Fruit fly (Drosophila melanogaster) whole organism, prepupa: Measurements from ENCODE around the gene Ir7a.

ENCODE experiments used
- Blimp-1 ChIP-seq: fragments of 200-800 bp; sonication (Bioruptor generic); optimal IDR thresholded peaks from 3 replicates; lab custom pipeline; 2017; ENCODE audit warnings: missing biosample characterization, missing genetic modification characterization, mild to moderate bottlenecking, moderate library complexity, missing genetic modification reagents
- CG10631 ChIP-seq: fragments of 200-800 bp; sonication (Bioruptor generic); optimal IDR thresholded peaks from 2 replicates; lab custom pipeline; 2016; ENCODE audit warnings: missing biosample characterization, missing genetic modification characterization
- CG11762 ChIP-seq: fragments of 200-800 bp; sonication (Bioruptor generic); optimal IDR thresholded peaks from 3 replicates; lab custom pipeline; 2016; ENCODE audit warnings: missing biosample characterization, missing genetic modification characterization; ENCODE audit not compliant: insufficient read depth
- CG11902 ChIP-seq: fragments of 200-800 bp; sonication (Bioruptor generic); optimal IDR thresholded peaks from 3 replicates; lab custom pipeline; 2016; ENCODE audit warnings: missing biosample characterization, missing genetic modification characterization
- CG15336 ChIP-seq: fragments of 200-800 bp; sonication (Bioruptor generic); IDR thresholded peaks from 2 replicates; pipeline ENCODE4 v1.3.6; 2022; ENCODE audit warnings: missing biosample characterization, missing genetic modification characterization
- CG1621 ChIP-seq: fragments of 200-800 bp; sonication (Bioruptor generic); optimal IDR thresholded peaks from 3 replicates; lab custom pipeline; 2018; ENCODE audit warnings: missing biosample characterization, mild to moderate bottlenecking, missing genetic modification characterization
- CG16779 ChIP-seq: fragments of 200-800 bp; sonication (Bioruptor generic); optimal IDR thresholded peaks from 3 replicates; lab custom pipeline; 2017; ENCODE audit warnings: missing biosample characterization, mild to moderate bottlenecking, missing genetic modification characterization
- CG3032 ChIP-seq: fragments of 200-800 bp; optimal IDR thresholded peaks from 2 replicates; lab custom pipeline; 2019; ENCODE audit warnings: missing biosample characterization, mild to moderate bottlenecking, missing genetic modification characterization, moderate library complexity
- CG31627 ChIP-seq: fragments of 200-800 bp; sonication (Bioruptor generic); optimal IDR thresholded peaks from 3 replicates; lab custom pipeline; 2016; ENCODE audit warnings: missing biosample characterization, missing genetic modification characterization
- CG32006 ChIP-seq: fragments of 200-800 bp; sonication (Bioruptor generic); optimal IDR thresholded peaks from 3 replicates; lab custom pipeline; 2017; ENCODE audit warnings: missing biosample characterization, mild to moderate bottlenecking, missing genetic modification characterization
- CG34406 ChIP-seq: fragments of 200-800 bp; sonication (Bioruptor generic); optimal IDR thresholded peaks from 3 replicates; lab custom pipeline; 2016; ENCODE audit warnings: missing biosample characterization, missing genetic modification characterization
- CG3919 ChIP-seq: fragments of 200-800 bp; sonication (Bioruptor generic); optimal IDR thresholded peaks from 3 replicates; lab custom pipeline; 2016; ENCODE audit warnings: missing biosample characterization, missing genetic modification characterization
- CG6163 ChIP-seq: fragments of 200-800 bp; sonication (Bioruptor generic); IDR thresholded peaks from 3 replicates; pipeline ENCODE4 v1.3.6; 2022; ENCODE audit warnings: missing biosample characterization, missing genetic modification characterization
- CG6276 ChIP-seq: fragments of 200-800 bp; sonication (Bioruptor generic); optimal IDR thresholded peaks from 2 replicates; lab custom pipeline; 2017; ENCODE audit warnings: missing biosample characterization, mild to moderate bottlenecking, missing genetic modification characterization
- CG6792 ChIP-seq: fragments of 200-800 bp; sonication (Bioruptor generic); optimal IDR thresholded peaks from 3 replicates; lab custom pipeline; 2016; ENCODE audit warnings: missing biosample characterization, missing genetic modification characterization
- CG6854 ChIP-seq: fragments of 200-800 bp; sonication (Bioruptor generic); optimal IDR thresholded peaks from 2 replicates; lab custom pipeline; 2017; ENCODE audit warnings: missing biosample characterization, mild to moderate bottlenecking, missing genetic modification characterization
- CG7368 ChIP-seq: fragments of 200-800 bp; sonication (Bioruptor generic); optimal IDR thresholded peaks from 3 replicates; lab custom pipeline; 2016; ENCODE audit warnings: missing biosample characterization, missing genetic modification characterization
- CG8119 ChIP-seq: fragments of 200-800 bp; sonication (Bioruptor generic); IDR thresholded peaks from 3 replicates; pipeline ENCODE4 v1.3.6; 2022; ENCODE audit warnings: missing biosample characterization, missing genetic modification characterization
- CG8319 ChIP-seq: fragments of 200-800 bp; sonication (Bioruptor generic); optimal IDR thresholded peaks from 3 replicates; lab custom pipeline; 2016; ENCODE audit warnings: missing biosample characterization, missing genetic modification characterization
- CG8632 ChIP-seq: fragments of 200-800 bp; sonication (Bioruptor generic); optimal IDR thresholded peaks from 3 replicates; lab custom pipeline; 2016; ENCODE audit warnings: missing biosample characterization, missing genetic modification characterization
- Eip75B ChIP-seq: fragments of 200-800 bp; sonication (Bioruptor generic); optimal IDR thresholded peaks from 3 replicates; lab custom pipeline; 2016; ENCODE audit warnings: missing biosample characterization, missing genetic modification characterization
- Eip93F ChIP-seq: fragments of 200-800 bp; sonication (Bioruptor generic); optimal IDR thresholded peaks from 2 replicates; lab custom pipeline; 2016; ENCODE audit warnings: missing biosample characterization, mild to moderate bottlenecking, missing genetic modification characterization
- Ets96B ChIP-seq: fragments of 200-800 bp; optimal IDR thresholded peaks from 2 replicates; lab custom pipeline; 2019; ENCODE audit warnings: missing biosample characterization, mild to moderate bottlenecking, missing genetic modification characterization, moderate library complexity
- Gug ChIP-seq: fragments of 200-800 bp; sonication (Bioruptor generic); IDR thresholded peaks from 2 replicates; pipeline ENCODE4 v1.3.6; 2022; ENCODE audit warnings: missing biosample characterization, missing genetic modification characterization
- Hr39 ChIP-seq: fragments of 200-800 bp; sonication (Bioruptor generic); optimal IDR thresholded peaks from 2 replicates; lab custom pipeline; 2016; ENCODE audit warnings: missing biosample characterization, missing genetic modification characterization
- Hr4 ChIP-seq: fragments of 200-800 bp; sonication (Bioruptor generic); optimal IDR thresholded peaks from 3 replicates; lab custom pipeline; 2016; ENCODE audit warnings: missing biosample characterization, missing genetic modification characterization
- Lpt ChIP-seq: fragments of 200-800 bp; sonication (Bioruptor generic); optimal IDR thresholded peaks from 3 replicates; lab custom pipeline; 2016; ENCODE audit warnings: missing biosample characterization, missing genetic modification characterization
- Met ChIP-seq: fragments of 200-800 bp; sonication (Bioruptor generic); optimal IDR thresholded peaks from 3 replicates; lab custom pipeline; 2016; ENCODE audit warnings: missing biosample characterization, missing genetic modification characterization
- OdsH ChIP-seq: fragments of 200-800 bp; sonication (Bioruptor generic); optimal IDR thresholded peaks from 3 replicates; lab custom pipeline; 2016; ENCODE audit warnings: missing biosample characterization, missing genetic modification characterization
- Smox ChIP-seq: fragments of 200-800 bp; sonication (Bioruptor generic); optimal IDR thresholded peaks from 3 replicates; lab custom pipeline; 2016; ENCODE audit warnings: missing biosample characterization, missing genetic modification characterization
- Sox102F ChIP-seq: fragments of 200-800 bp; sonication (Bioruptor generic); optimal IDR thresholded peaks from 2 replicates; lab custom pipeline; 2016; ENCODE audit warnings: missing biosample characterization, mild to moderate bottlenecking, missing genetic modification characterization
- Sox14 ChIP-seq: fragments of 200-800 bp; sonication (Bioruptor generic); optimal IDR thresholded peaks from 3 replicates; lab custom pipeline; 2016; ENCODE audit warnings: missing biosample characterization, missing genetic modification characterization
- Sox15 ChIP-seq: fragments of 200-800 bp; sonication (Bioruptor generic); optimal IDR thresholded peaks from 3 replicates; lab custom pipeline; 2016; ENCODE audit warnings: missing biosample characterization, missing genetic modification characterization
- achi ChIP-seq: fragments of 200-800 bp; sonication (Bioruptor generic); optimal IDR thresholded peaks from 3 replicates; lab custom pipeline; 2016; ENCODE audit warnings: missing biosample characterization, missing genetic modification characterization
- acj6 ChIP-seq: fragments of 200-800 bp; sonication (Bioruptor generic); optimal IDR thresholded peaks from 3 replicates; lab custom pipeline; 2016; ENCODE audit warnings: missing biosample characterization, missing genetic modification characterization
- dsx ChIP-seq: fragments of 200-800 bp; optimal IDR thresholded peaks from 3 replicates; lab custom pipeline; 2019; ENCODE audit warnings: missing biosample characterization, mild to moderate bottlenecking, missing genetic modification characterization, moderate library complexity; ENCODE audit not compliant: poor library complexity, severe bottlenecking
- eg ChIP-seq: fragments of 200-800 bp; sonication (Bioruptor generic); IDR thresholded peaks from 3 replicates; pipeline ENCODE4 v1.3.6; 2022; ENCODE audit warnings: missing biosample characterization, missing genetic modification characterization
- fd85E ChIP-seq: fragments of 200-800 bp; sonication (Bioruptor generic); optimal IDR thresholded peaks from 3 replicates; lab custom pipeline; 2016; ENCODE audit warnings: missing biosample characterization, missing genetic modification characterization
- fkh ChIP-seq: fragments of 200-800 bp; sonication (Bioruptor generic); optimal IDR thresholded peaks from 3 replicates; lab custom pipeline; 2017; ENCODE audit warnings: missing biosample characterization, mild to moderate bottlenecking, missing genetic modification characterization, moderate library complexity
- lz ChIP-seq: fragments of 200-800 bp; sonication (Bioruptor generic); optimal IDR thresholded peaks from 3 replicates; lab custom pipeline; 2016; ENCODE audit warnings: missing biosample characterization, missing genetic modification characterization
- pdm3 ChIP-seq: fragments of 200-800 bp; sonication (Bioruptor generic); optimal IDR thresholded peaks from 3 replicates; lab custom pipeline; 2016; ENCODE audit warnings: missing biosample characterization, missing genetic modification characterization
- salr ChIP-seq, 2 experiments: fragments of 200-800 bp; sonication (Bioruptor generic); optimal IDR thresholded peaks; 3 replicates each; lab custom pipeline; 2016 to 2018; ENCODE audit warnings: missing biosample characterization in 2 of 2, missing genetic modification characterization in 2 of 2, mild to moderate bottlenecking in 1 of 2
- spab ChIP-seq: fragments of 200-800 bp; sonication (Bioruptor generic); optimal IDR thresholded peaks from 2 replicates; lab custom pipeline; 2017; ENCODE audit warnings: missing biosample characterization, mild to moderate bottlenecking, missing genetic modification characterization, missing genetic modification reagents
- ss ChIP-seq, 2 experiments: fragments of 200-800 bp; sonication (Bioruptor generic); optimal IDR thresholded peaks; 2 replicates in 1 of 2; 3 replicates in 1 of 2; lab custom pipeline; 2017 to 2018; ENCODE audit warnings: mild to moderate bottlenecking in 2 of 2, missing biosample characterization in 2 of 2, missing genetic modification characterization in 2 of 2, moderate library complexity in 1 of 2
- vri ChIP-seq: fragments of 200-800 bp; sonication (Bioruptor generic); optimal IDR thresholded peaks from 3 replicates; lab custom pipeline; 2016; ENCODE audit warnings: missing biosample characterization, mild to moderate bottlenecking, missing genetic modification characterization

Gene Ir7a

dm6 chrX:7728251-7729164 is 36.3 kb upstream of the Ir7a start, which contains the start of the genes NELF-B and CG12155 (continued):
- TF ChIP-seq CG34406 (GFP tag; lab: Kevin White, UChicago) (peak; percentile 41), CG10631 (peak; percentile 71)

dm6 chrX:7734131-7734930 is 30.5 kb upstream of the Ir7a start, which contains the start of the genes Pdp and Rab39:
TSS of gene Pdp (minus strand) at chrX:7734651.
TSS of gene Rab39 (plus strand) at chrX:7734923.
- TF ChIP-seq OdsH (GFP tag; lab: Kevin White, UChicago) (peak; percentile 80), vri (no peak), Ets96B (tag; lab: Kevin White, UChicago) (peak; percentile 54), spab (no peak), CG6163 (GFP tag; lab: Robert Waterston, UW) (peak; percentile 72), Sox14 (GFP tag; lab: Kevin White, UChicago) (peak; percentile 64), Lpt (GFP tag; lab: Kevin White, UChicago) (peak; percentile 35), eg (GFP tag; lab: Robert Waterston, UW) (peak; percentile 79), Hr4 (GFP tag; lab: Kevin White, UChicago) (peak; percentile 77), CG11762 (GFP tag; lab: Kevin White, UChicago) (peak; percentile 56), CG15336 (GFP tag; lab: Robert Waterston, UW) (peak; percentile 59), Eip75B (GFP tag; lab: Kevin White, UChicago) (peak; percentile 59), lz (GFP tag; lab: Kevin White, UChicago) (peak; percentile 80), ss (GFP tag; optimal IDR thresholded peaks at IDR 0.05; lab: Kevin White, UChicago) (peak in 1 of 2 experiments; percentile 27), fkh (GFP tag; lab: Kevin White, UChicago) (peak; percentile 56), CG3919 (GFP tag; lab: Kevin White, UChicago) (peak; percentile 66), dsx (peak; percentile 55), Eip93F (no peak), Blimp-1 (GFP tag; lab: Kevin White, UChicago) (peak; percentile 24), CG1621 (tag; lab: Kevin White, UChicago) (peak; percentile 72), CG16779 (tag; lab: Kevin White, UChicago) (no peak), Gug (peak; percentile 42; the same call in 1 of the 2 replicates), Sox15 (GFP tag; lab: Kevin White, UChicago) (peak; percentile 59), fd85E (GFP tag; lab: Kevin White, UChicago) (no peak), CG7368 (GFP tag; lab: Kevin White, UChicago) (peak; percentile 53), Hr39 (GFP tag; lab: Kevin White, UChicago) (peak; percentile 77), CG3032 (tag; lab: Kevin White, UChicago) (peak; percentile 76), CG31627 (GFP tag; lab: Kevin White, UChicago) (peak; percentile 71), Sox102F (GFP tag; lab: Kevin White, UChicago) (peak; percentile 9), CG8632 (GFP tag; lab: Kevin White, UChicago) (peak; percentile 65), CG6276 (GFP tag; lab: Kevin White, UChicago) (no peak), Met (peak; percentile 71), CG8319 (GFP tag; lab: Kevin White, UChicago) (peak; percentile 39), CG32006 (peak; percentile 69), CG10631 (peak; percentile 80), salr (GFP tag; optimal IDR thresholded peaks at IDR 0.05; lab: Kevin White, UChicago) (peak; percentile 49 to 52), CG34406 (GFP tag; lab: Kevin White, UChicago) (peak; percentile 72), CG11902 (GFP tag; lab: Kevin White, UChicago) (peak; percentile 50), CG8119 (no peak; the same call in 2 of the 3 replicates), CG6854 (GFP tag; lab: Kevin White, UChicago) (no peak), acj6 (peak; percentile 75), CG6792 (GFP tag; lab: Kevin White, UChicago) (peak; percentile 67), Smox (GFP tag; lab: Kevin White, UChicago) (peak; percentile 76), pdm3 (peak; percentile 73), achi (GFP tag; lab: Kevin White, UChicago) (peak; percentile 73)
